Fruit fly (Drosophila melanogaster) whole organism, embryonic: ENCODE results near the gene CG18301.
A peak's percentile ranks its signal among the peaks of the same experiment; 100 is the strongest.

Experiments used
- Abd-B ChIP-seq: fragments of 200-800 bp; sonication (Bioruptor generic); optimal IDR thresholded peaks from 2 replicates; lab custom pipeline; 2018; ENCODE audit warnings: missing biosample characterization, mild to moderate bottlenecking, missing genetic modification characterization, moderate library complexity
- B-H1 ChIP-seq: fragments of 200-800 bp; sonication (Bioruptor generic); IDR thresholded peaks from 3 replicates; pipeline ENCODE4 v1.3.6; 2022; ENCODE audit warnings: missing biosample characterization, missing genetic modification characterization
- BEAF-32 ChIP-seq: fragments of 200-800 bp; sonication (Bioruptor generic); optimal IDR thresholded peaks from 3 replicates; lab custom pipeline; 2017; ENCODE audit warnings: missing biosample characterization, missing genetic modification characterization, mild to moderate bottlenecking, moderate library complexity, missing genetic modification reagents
- Bgb ChIP-seq: fragments of 200-800 bp; sonication (Bioruptor generic); IDR thresholded peaks from 2 replicates; pipeline ENCODE4 v1.3.6; 2022; ENCODE audit warnings: missing biosample characterization, missing genetic modification characterization; ENCODE audit not compliant: partially characterized antibody
- Blimp-1 ChIP-seq: fragments of 200-800 bp; sonication (Bioruptor generic); optimal IDR thresholded peaks from 3 replicates; lab custom pipeline; 2018; ENCODE audit warnings: missing biosample characterization, missing genetic modification characterization, mild to moderate bottlenecking, moderate library complexity, missing genetic modification reagents
- CG11247 ChIP-seq: fragments of 200-800 bp; sonication (Bioruptor generic); IDR thresholded peaks from 2 replicates; pipeline ENCODE4 v1.3.6; 2022; ENCODE audit warnings: missing biosample characterization, missing genetic modification characterization
- CG1233 ChIP-seq: fragments of 200-800 bp; sonication (Bioruptor generic); optimal IDR thresholded peaks from 4 replicates; lab custom pipeline; 2018; ENCODE audit warnings: missing biosample characterization, mild to moderate bottlenecking, missing genetic modification characterization
- CG12942 ChIP-seq: fragments of 200-800 bp; sonication (Bioruptor generic); optimal IDR thresholded peaks from 3 replicates; lab custom pipeline; 2016; ENCODE audit warnings: missing biosample characterization, missing genetic modification characterization
- CG13296 ChIP-seq: fragments of 200-800 bp; sonication (Bioruptor generic); optimal IDR thresholded peaks from 3 replicates; lab custom pipeline; 2018; ENCODE audit warnings: missing biosample characterization, mild to moderate bottlenecking, missing genetic modification characterization
- CG15073 ChIP-seq: fragments of 200-800 bp; sonication (Bioruptor generic); optimal IDR thresholded peaks from 2 replicates; lab custom pipeline; 2016; ENCODE audit warnings: missing biosample characterization, missing genetic modification characterization
- CG15514 ChIP-seq: fragments of 200-800 bp; sonication (Bioruptor generic); optimal IDR thresholded peaks from 3 replicates; lab custom pipeline; 2017; ENCODE audit warnings: missing biosample characterization, missing genetic modification characterization, mild to moderate bottlenecking, moderate library complexity, missing genetic modification reagents
- CG17385 ChIP-seq: fragments of 200-800 bp; sonication (Bioruptor generic); optimal IDR thresholded peaks from 3 replicates; lab custom pipeline; 2018; ENCODE audit warnings: missing biosample characterization, mild to moderate bottlenecking, missing genetic modification characterization
- CG2120 ChIP-seq: fragments of 200-800 bp; sonication (Bioruptor generic); optimal IDR thresholded peaks from 3 replicates; lab custom pipeline; 2016; ENCODE audit warnings: missing biosample characterization, missing genetic modification characterization
- CG3163 ChIP-seq: fragments of 200-800 bp; sonication (Bioruptor generic); optimal IDR thresholded peaks from 3 replicates; lab custom pipeline; 2016; ENCODE audit warnings: missing biosample characterization, missing genetic modification characterization
- CG32767 ChIP-seq: fragments of 200-800 bp; sonication (Bioruptor generic); IDR thresholded peaks from 2 replicates; pipeline ENCODE4 v1.3.6; 2022; ENCODE audit warnings: missing biosample characterization, missing genetic modification characterization
- CG34376 ChIP-seq: fragments of 200-800 bp; sonication (Bioruptor generic); optimal IDR thresholded peaks from 2 replicates; lab custom pipeline; 2018; ENCODE audit warnings: missing biosample characterization, mild to moderate bottlenecking, missing genetic modification characterization
- CG5245 ChIP-seq: fragments of 200-800 bp; sonication (Bioruptor generic); optimal IDR thresholded peaks from 3 replicates; lab custom pipeline; 2016; ENCODE audit warnings: missing biosample characterization, missing genetic modification characterization
- CG8765 ChIP-seq: fragments of 200-800 bp; sonication (Bioruptor generic); IDR thresholded peaks from 2 replicates; pipeline ENCODE4 v1.3.6; 2022; ENCODE audit warnings: missing biosample characterization, missing genetic modification characterization
- Camta ChIP-seq: fragments of 200-800 bp; sonication (Bioruptor generic); optimal IDR thresholded peaks from 2 replicates; lab custom pipeline; 2016; ENCODE audit warnings: missing biosample characterization, missing genetic modification characterization
- CkIIα-i1 ChIP-seq: fragments of 200-800 bp; sonication (Bioruptor generic); IDR thresholded peaks from 2 replicates; pipeline ENCODE4 v1.3.6; 2022; ENCODE audit warnings: missing biosample characterization, missing genetic modification characterization
- D19B ChIP-seq: fragments of 200-800 bp; sonication (Bioruptor generic); optimal IDR thresholded peaks from 2 replicates; lab custom pipeline; 2017; ENCODE audit warnings: missing biosample characterization, mild to moderate bottlenecking, missing genetic modification characterization
- Dref ChIP-seq: fragments of 200-800 bp; sonication (Bioruptor generic); IDR thresholded peaks from 2 replicates; pipeline ENCODE4 v1.3.6; 2022; ENCODE audit warnings: missing biosample characterization, missing genetic modification characterization
- Ets97D ChIP-seq: fragments of 200-800 bp; sonication (Bioruptor generic); optimal IDR thresholded peaks from 3 replicates; lab custom pipeline; 2016; ENCODE audit warnings: missing biosample characterization, missing genetic modification characterization
- Fer1 ChIP-seq: fragments of 200-800 bp; sonication (Bioruptor generic); optimal IDR thresholded peaks from 2 replicates; lab custom pipeline; 2017; ENCODE audit warnings: missing biosample characterization, mild to moderate bottlenecking, missing genetic modification characterization
- Hr39 ChIP-seq: fragments of >200 bp; optimal IDR thresholded peaks from 2 replicates; lab custom pipeline; 2017
- Hr51 ChIP-seq, 2 experiments: fragments of 200-800 bp; sonication (Bioruptor generic); optimal IDR thresholded peaks; 2 replicates in 1 of 2; 3 replicates in 1 of 2; lab custom pipeline; 2016 to 2018; ENCODE audit warnings: missing biosample characterization in 2 of 2, missing genetic modification characterization in 2 of 2, mild to moderate bottlenecking in 1 of 2, moderate library complexity in 1 of 2
- Lim3 ChIP-seq: fragments of 200-800 bp; sonication (Bioruptor generic); IDR thresholded peaks from 2 replicates; pipeline ENCODE4 v1.3.6; 2022; ENCODE audit warnings: missing biosample characterization, missing genetic modification characterization
- MESR4 ChIP-seq: fragments of 200-800 bp; sonication (Bioruptor generic); optimal IDR thresholded peaks from 2 replicates; lab custom pipeline; 2018; ENCODE audit warnings: missing biosample characterization, mild to moderate bottlenecking, missing genetic modification characterization, moderate library complexity
- NC2α ChIP-seq: fragments of 200-800 bp; sonication (Bioruptor generic); optimal IDR thresholded peaks from 2 replicates; lab custom pipeline; 2016; ENCODE audit warnings: missing biosample characterization, missing genetic modification characterization
- Neu2 ChIP-seq: fragments of 200-800 bp; sonication (Bioruptor generic); optimal IDR thresholded peaks from 3 replicates; lab custom pipeline; 2016; ENCODE audit warnings: missing biosample characterization, missing genetic modification characterization, borderline replicate concordance
- Xrp1 ChIP-seq: fragments of 200-800 bp; sonication (Bioruptor generic); IDR thresholded peaks from 2 replicates; pipeline ENCODE4 v1.3.6; 2022; ENCODE audit warnings: missing biosample characterization, missing genetic modification characterization
- bsh ChIP-seq, 2 experiments: fragments of 200-800 bp; sonication (Bioruptor generic); optimal IDR thresholded peaks; 2 replicates each; lab custom pipeline; 2017 to 2018; ENCODE audit warnings: mild to moderate bottlenecking in 2 of 2, missing biosample characterization in 2 of 2, missing genetic modification characterization in 2 of 2, moderate library complexity in 1 of 2
- dmrt99B ChIP-seq: fragments of 200-800 bp; sonication (Bioruptor generic); optimal IDR thresholded peaks from 2 replicates; lab custom pipeline; 2018; ENCODE audit warnings: missing biosample characterization, mild to moderate bottlenecking, missing genetic modification characterization, moderate library complexity
- eyg ChIP-seq: fragments of 200-800 bp; sonication (Bioruptor generic); optimal IDR thresholded peaks from 3 replicates; lab custom pipeline; 2016; ENCODE audit warnings: missing biosample characterization, missing genetic modification characterization
- gce ChIP-seq: fragments of 200-800 bp; sonication (Bioruptor generic); IDR thresholded peaks from 3 replicates; pipeline ENCODE4 v1.3.6; 2022; ENCODE audit warnings: missing biosample characterization, missing genetic modification characterization
- gro ChIP-seq: fragments of 200-800 bp; sonication (Bioruptor generic); optimal IDR thresholded peaks from 2 replicates; lab custom pipeline; 2016; ENCODE audit warnings: missing biosample characterization, missing genetic modification characterization
- gsb ChIP-seq: fragments of 200-800 bp; sonication (Bioruptor generic); IDR thresholded peaks from 2 replicates; pipeline ENCODE4 v1.3.6; 2022; ENCODE audit warnings: missing biosample characterization, missing genetic modification characterization
- lov ChIP-seq, 2 experiments: fragments of 200-800 bp in 1 of 2; fragments of >200 bp in 1 of 2; sonication (Bioruptor generic) in 1 of 2; IDR thresholded peaks in 1 of 2; optimal IDR thresholded peaks in 1 of 2; 2 replicates in 1 of 2; 3 replicates in 1 of 2; pipeline versions ENCODE4 v1.3.6 to Lab custom; 2017 to 2022; ENCODE audit warnings: missing biosample characterization in 1 of 2, missing genetic modification characterization in 1 of 2
- luna ChIP-seq: fragments of 200-800 bp; sonication (Bioruptor generic); optimal IDR thresholded peaks from 2 replicates; lab custom pipeline; 2016; ENCODE audit warnings: missing biosample characterization, missing genetic modification characterization
- nerfin-2 ChIP-seq: fragments of 200-800 bp; sonication (Bioruptor generic); IDR thresholded peaks from 2 replicates; pipeline ENCODE4 v1.3.6; 2022; ENCODE audit warnings: missing biosample characterization, missing genetic modification characterization; ENCODE audit not compliant: partially characterized antibody
- otp ChIP-seq: fragments of 200-800 bp; sonication (Bioruptor generic); IDR thresholded peaks from 3 replicates; pipeline ENCODE4, ENCODE4 v1.3.6; 2022; ENCODE audit warnings: missing biosample characterization, missing genetic modification characterization
- pan ChIP-seq, 4 experiments: fragments of >200 bp in 3 of 4; fragments of 200-800 bp in 1 of 4; sonication (Bioruptor generic) in 1 of 4; optimal IDR thresholded peaks in 3 of 4; IDR thresholded peaks in 1 of 4; 2 replicates each; pipeline versions ENCODE4 v1.3.6 to Lab custom; 2017 to 2022; ENCODE audit warnings: missing biosample characterization in 2 of 4, missing genetic modification characterization in 2 of 4, mixed read lengths in 1 of 4
- prd ChIP-seq, 3 experiments: fragments of >200 bp in 2 of 3; fragments of 200-800 bp in 1 of 3; sonication (Bioruptor generic) in 1 of 3; optimal IDR thresholded peaks in 2 of 3; IDR thresholded peaks in 1 of 3; 2 replicates in 2 of 3; 3 replicates in 1 of 3; pipeline versions ENCODE4 v1.3.6 to Lab custom; 2017 to 2022; ENCODE audit warnings: missing biosample characterization in 1 of 3, missing genetic modification characterization in 1 of 3
- pum ChIP-seq: fragments of 200-800 bp; sonication (Bioruptor generic); optimal IDR thresholded peaks from 2 replicates; lab custom pipeline; 2016; ENCODE audit warnings: missing biosample characterization, missing genetic modification characterization
- repo ChIP-seq: fragments of 200-800 bp; sonication (Bioruptor generic); optimal IDR thresholded peaks from 2 replicates; lab custom pipeline; 2016; ENCODE audit warnings: missing biosample characterization, missing genetic modification characterization
- sd ChIP-seq: fragments of 200-800 bp; sonication (Bioruptor generic); optimal IDR thresholded peaks from 3 replicates; lab custom pipeline; 2018; ENCODE audit warnings: missing biosample characterization, mild to moderate bottlenecking, missing genetic modification characterization, moderate library complexity
- tup ChIP-seq: fragments of 200-800 bp; sonication (Bioruptor generic); optimal IDR thresholded peaks from 2 replicates; lab custom pipeline; 2016; ENCODE audit warnings: missing biosample characterization, mild to moderate bottlenecking, missing genetic modification characterization, moderate library complexity
- wek ChIP-seq: fragments of 200-800 bp; sonication (Bioruptor generic); optimal IDR thresholded peaks from 3 replicates; lab custom pipeline; 2018; ENCODE audit warnings: missing biosample characterization, mild to moderate bottlenecking, missing genetic modification characterization, moderate library complexity

The CG18301 gene

DNA sequence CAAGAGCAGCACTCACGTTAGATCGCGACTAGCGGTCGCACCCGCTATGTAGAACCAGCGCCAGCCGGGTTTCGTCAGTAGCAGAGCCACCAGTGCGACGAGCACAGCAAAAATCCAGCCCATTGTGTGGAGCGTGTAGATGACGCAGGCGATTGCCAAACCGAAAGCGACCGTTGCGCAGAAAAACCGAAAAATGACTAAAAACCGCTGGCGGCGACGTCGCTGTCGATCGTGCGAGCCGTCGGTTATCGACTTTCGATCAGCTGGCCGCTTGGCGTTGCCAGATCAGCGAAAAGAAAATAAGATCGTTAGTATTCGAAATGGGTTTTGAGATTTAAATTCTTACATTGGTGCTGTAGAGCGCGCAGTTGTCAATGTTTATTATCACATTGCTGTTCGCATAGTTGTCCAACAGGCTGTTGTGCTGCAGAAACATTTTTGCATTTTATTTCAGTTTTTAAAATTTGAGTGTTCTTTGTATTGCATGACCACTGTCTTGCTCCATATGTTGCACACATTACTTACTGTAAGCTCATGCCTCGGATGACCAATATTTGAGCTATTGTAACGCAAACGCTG is 15.1 kb upstream of the CG18301 start (continued):
- TF ChIP-seq CG17385 (peak; percentile 36), lov (optimal IDR thresholded peaks at IDR 0.05; lab: Kevin White, UChicago) (no peak), lov (GFP tag; IDR thresholded peaks at IDR 0.05; lab: Robert Waterston, UW) (no peak), NC2α (GFP tag; lab: Kevin White, UChicago) (peak; percentile 21), Hr51 (GFP tag; optimal IDR thresholded peaks at IDR 0.05; lab: Kevin White, UChicago) (peak in 1 of 2 experiments; percentile 40), CG2120 (GFP tag; lab: Kevin White, UChicago) (peak; percentile 50), tup (GFP tag; lab: Kevin White, UChicago) (no peak), CG3163 (GFP tag; lab: Kevin White, UChicago) (no peak), eyg (GFP tag; lab: Kevin White, UChicago) (no peak), prd (optimal IDR thresholded peaks at IDR 0.05; lab: Kevin White, UChicago) (no peak), prd (GFP tag; IDR thresholded peaks at IDR 0.05; lab: Robert Waterston, UW) (peak; percentile 27; the same call in 1 of the 3 replicates), CG5245 (no peak), Xrp1 (GFP tag; lab: Robert Waterston, UW) (0 out of 2 replicates have a peak, but pooled peaks have one; percentile 16), CG8765 (GFP tag; lab: Robert Waterston, UW) (no peak), bsh (GFP tag; optimal IDR thresholded peaks at IDR 0.05; lab: Kevin White, UChicago) (peak; percentile 15 to 54), wek (GFP tag; lab: Kevin White, UChicago) (peak; percentile 35), gsb (GFP tag; lab: Robert Waterston, UW) (no peak), pum (GFP tag; lab: Kevin White, UChicago) (peak; percentile 8), CG13296 (GFP tag; lab: Kevin White, UChicago) (peak; percentile 33), Bgb (GFP tag; lab: Robert Waterston, UW) (peak; percentile 50; the same call in 1 of the 2 replicates), CG15514 (no peak), D19B (GFP tag; lab: Kevin White, UChicago) (no peak), Fer1 (peak; percentile 71), Lim3 (GFP tag; lab: Robert Waterston, UW) (no peak), Blimp-1 (GFP tag; lab: Kevin White, UChicago) (no peak), dmrt99B (peak; percentile 27), CG1233 (GFP tag; lab: Kevin White, UChicago) (peak; percentile 43), Abd-B (GFP tag; lab: Kevin White, UChicago) (peak; percentile 8), MESR4 (peak; percentile 22), CG15073 (GFP tag; lab: Kevin White, UChicago) (no peak), sd (tag; lab: Kevin White, UChicago) (peak; percentile 22), CkIIα-i1 (GFP tag; lab: Robert Waterston, UW) (no peak), gce (GFP tag; lab: Robert Waterston, UW) (no peak), repo (GFP tag; lab: Kevin White, UChicago) (no peak), CG12942 (GFP tag; lab: Kevin White, UChicago) (peak; percentile 3), Ets97D (GFP tag; lab: Kevin White, UChicago) (peak; percentile 4), pan (optimal IDR thresholded peaks at IDR 0.05; lab: Kevin White, UChicago) (no peak), pan (GFP tag; optimal IDR thresholded peaks at IDR 0.05 in 1 of 2, IDR thresholded peaks at IDR 0.05 in 1 of 2) (peak in 1 of 2 experiments; percentile 27), gro (GFP tag; lab: Kevin White, UChicago) (peak; percentile 23), nerfin-2 (no peak), luna (GFP tag; lab: Kevin White, UChicago) (no peak), CG11247 (GFP tag; lab: Robert Waterston, UW) (0 out of 2 replicates have a peak, but pooled peaks have one; percentile 50), B-H1 (GFP tag; lab: Robert Waterston, UW) (peak; percentile 12; the same call in 1 of the 3 replicates), CG32767 (GFP tag; lab: Robert Waterston, UW) (peak; percentile 35), Camta (GFP tag; lab: Kevin White, UChicago) (peak; percentile 44), BEAF-32 (GFP tag; lab: Kevin White, UChicago) (peak; percentile 55), CG34376 (GFP tag; lab: Kevin White, UChicago) (peak; percentile 21), Dref (GFP tag; lab: Robert Waterston, UW) (peak; percentile 69), Hr39 (lab: Kevin White, UChicago) (no peak), otp (no peak), Neu2 (GFP tag; lab: Kevin White, UChicago) (no peak)
